ENCODE assay signal across 6 worm cellular contexts in genomic region chrX:15666169-15666811, ce11.
A peak's percentile ranks its signal among the peaks of the same experiment; 100 is the strongest.
TF ChIP-seq lines count a peak whose summit lies in the region.

Gene pcdr-1 (plus strand): TSS chrX:15666761.

TF ChIP-seq in whole organism, L1 larva, 84 proteins besides CTCF, POLR2A, EP300 and RAD21 (continues in another document):
- no peak for TF ChIP-seq nhr-237 (tag; optimal IDR thresholded peaks at IDR 0.05; lab: Kevin White, UChicago)
- TF ChIP-seq lin-14 (GFP tag; optimal IDR thresholded peaks at IDR 0.05; lab: Kevin White, UChicago) = peak; percentile 65
- TF ChIP-seq grh-1 (GFP tag; IDR thresholded peaks at IDR 0.05; lab: Robert Waterston, UW) = no peak
- TF ChIP-seq C04F5.9 (tag; optimal IDR thresholded peaks at IDR 0.05; lab: Kevin White, UChicago) = no peak
- TF ChIP-seq skn-1 (tag; optimal IDR thresholded peaks at IDR 0.05; lab: Kevin White, UChicago) = no peak
- TF ChIP-seq nhr-71 (tag; optimal IDR thresholded peaks at IDR 0.05; lab: Kevin White, UChicago) = peak; percentile 16
- TF ChIP-seq egl-13 (tag; optimal IDR thresholded peaks at IDR 0.05; lab: Kevin White, UChicago) = no peak
- no peak for TF ChIP-seq mdl-1 (tag; optimal IDR thresholded peaks at IDR 0.05; lab: Kevin White, UChicago)
- TF ChIP-seq sup-37 (GFP tag; optimal IDR thresholded peaks at IDR 0.05; lab: Kevin White, UChicago) = no peak
- TF ChIP-seq nhr-84 (tag; optimal IDR thresholded peaks at IDR 0.05; lab: Kevin White, UChicago) = no peak
- TF ChIP-seq ceh-8 (GFP tag; optimal IDR thresholded peaks at IDR 0.05; lab: Kevin White, UChicago) = no peak
- no peak for TF ChIP-seq nhr-20 (tag; optimal IDR thresholded peaks at IDR 0.05; lab: Kevin White, UChicago)
- TF ChIP-seq efl-1 (optimal IDR thresholded peaks at IDR 0.05; lab: Kevin White, UChicago) = no peak
- TF ChIP-seq efl-1 (GFP tag; optimal IDR thresholded peaks at IDR 0.05 in 1 of 2; lab: Kevin White, UChicago) = no peak
- TF ChIP-seq hlh-4 (tag; optimal IDR thresholded peaks at IDR 0.05; lab: Kevin White, UChicago) = peak; percentile 37
- no peak for TF ChIP-seq nhr-77 (tag; optimal IDR thresholded peaks at IDR 0.05; lab: Kevin White, UChicago)

TF ChIP-seq in whole organism, L3 larva, 47 proteins besides CTCF, POLR2A, EP300 and RAD21:
- TF ChIP-seq nhr-77 (tag; optimal IDR thresholded peaks at IDR 0.05; lab: Kevin White, UChicago) (no peak), ceh-9 (tag; optimal IDR thresholded peaks at IDR 0.05; lab: Kevin White, UChicago) (no peak), nfya-1 (tag; optimal IDR thresholded peaks at IDR 0.05; lab: Kevin White, UChicago; ENCODE audit: insufficient read depth) (peak; percentile 7)
TF ChIP-seq in whole organism, L3 larva: peak in this region for 1.

TF ChIP-seq in whole organism, L4 larva, 104 proteins besides CTCF, POLR2A, EP300 and RAD21:
- TF ChIP-seq hif-1 (tag; optimal IDR thresholded peaks at IDR 0.05; lab: Kevin White, UChicago) (no peak), unc-62 (GFP tag; optimal IDR thresholded peaks at IDR 0.05 in 1 of 2; lab: Kevin White, UChicago) (peak in 1 of 2 experiments; percentile 27), unc-62 (tag; optimal IDR thresholded peaks at IDR 0.05; lab: Kevin White, UChicago) (no peak), T26A8.4 (GFP tag; IDR thresholded peaks at IDR 0.05; lab: Robert Waterston, UW) (0 out of 2 replicates have a peak, but pooled peaks have one; percentile 22), aha-1 (tag; lab: Kevin White, UChicago) (peak; percentile 78)

TF ChIP-seq in whole organism, late embryonic, 69 proteins besides CTCF, POLR2A, EP300 and RAD21:
- TF ChIP-seq ceh-31 (tag; optimal IDR thresholded peaks at IDR 0.05; lab: Kevin White, UChicago) (peak; percentile 17), F13H6.1 (tag; optimal IDR thresholded peaks at IDR 0.05; lab: Kevin White, UChicago) (no peak), Y22D7AL.16 (tag; optimal IDR thresholded peaks at IDR 0.05; lab: Kevin White, UChicago) (no peak), unc-42 (tag; optimal IDR thresholded peaks at IDR 0.05; lab: Kevin White, UChicago) (peak; percentile 24), ref-2 (tag; optimal IDR thresholded peaks at IDR 0.05; lab: Kevin White, UChicago) (peak; percentile 7), hlh-13 (GFP tag; optimal IDR thresholded peaks at IDR 0.05; lab: Kevin White, UChicago) (no peak), unc-55 (GFP tag; optimal IDR thresholded peaks at IDR 0.05; lab: Kevin White, UChicago) (no peak)

TF ChIP-seq in whole organism, mixed stage, embryonic, 35 proteins besides CTCF, POLR2A, EP300 and RAD21:
- peak; percentile 44 for TF ChIP-seq ces-1 (GFP tag; optimal IDR thresholded peaks at IDR 0.05; lab: Kevin White, UChicago)
- no peak for TF ChIP-seq ceh-83 (GFP tag; optimal IDR thresholded peaks at IDR 0.05; lab: Kevin White, UChicago)
- no peak for TF ChIP-seq blmp-1 (tag; optimal IDR thresholded peaks at IDR 0.05; lab: Kevin White, UChicago)
- no peak for TF ChIP-seq nhr-237 (tag; optimal IDR thresholded peaks at IDR 0.05; lab: Kevin White, UChicago)
- TF ChIP-seq elt-3 (tag; optimal IDR thresholded peaks at IDR 0.05; lab: Kevin White, UChicago) = no peak

TF ChIP-seq in whole organism, young adult, 124 proteins besides CTCF, POLR2A, EP300 and RAD21:
- TF ChIP-seq zfh-2 (GFP tag; conservative IDR thresholded peaks at IDR 0.05; lab: Robert Waterston, UW) = peak; percentile 39; the same call in 1 of the 2 replicates
- no peak for TF ChIP-seq attf-5 (GFP tag; optimal IDR thresholded peaks at IDR 0.05; lab: Kevin White, UChicago)
